Worm (Caenorhabditis elegans) whole organism, early embryonic: ENCODE data around the gene B0554.2.

Experiments
- ama-1 ChIP-seq: fragments of 150-350 bp; optimal IDR thresholded peaks from 2 replicates; lab custom pipeline; 2014
- ceh-13 ChIP-seq: fragments of 200-800 bp; sonication (Bioruptor generic); optimal IDR thresholded peaks from 2 replicates; lab custom pipeline; 2018; ENCODE audit warnings: mild to moderate bottlenecking, missing genetic modification characterization, missing compliant biosample characterization
- flt-1 ChIP-seq: fragments of 200-800 bp; sonication (Bioruptor generic); IDR thresholded peaks from 2 replicates; pipeline ENCODE4 v1.3.6; 2022; ENCODE audit warnings: missing genetic modification characterization, missing compliant biosample characterization
- hmbx-1 ChIP-seq: sonication (generic microtip); optimal IDR thresholded peaks from 2 replicates; lab custom pipeline; 2016; ENCODE audit warnings: mild to moderate bottlenecking, missing genetic modification characterization, missing compliant biosample characterization
- hmg-4 ChIP-seq: fragments of 200-800 bp; sonication (Bioruptor generic); optimal IDR thresholded peaks from 2 replicates; lab custom pipeline; 2018; ENCODE audit warnings: mild to moderate bottlenecking, missing genetic modification characterization, missing compliant biosample characterization
- hnd-1 ChIP-seq: sonication (generic microtip); optimal IDR thresholded peaks from 2 replicates; lab custom pipeline; 2016; ENCODE audit warnings: missing genetic modification characterization, missing compliant biosample characterization
- pes-1 ChIP-seq: fragments of 200-800 bp; sonication (Bioruptor generic); IDR thresholded peaks from 2 replicates; pipeline ENCODE4 v1.3.6; 2022; ENCODE audit warnings: missing genetic modification reagents, missing genetic modification characterization, missing compliant biosample characterization
- scrt-1 ChIP-seq: fragments of 200-800 bp; sonication (Bioruptor generic); IDR thresholded peaks from 2 replicates; pipeline ENCODE4 v1.3.6; 2022; ENCODE audit warnings: missing genetic modification characterization, missing compliant biosample characterization
- sea-1 ChIP-seq: fragments of 200-800 bp; sonication (Bioruptor generic); conservative IDR thresholded peaks from 2 replicates; pipeline ENCODE4 v1.3.6; 2022; ENCODE audit warnings: missing genetic modification characterization, missing compliant biosample characterization
- tbx-37 ChIP-seq: fragments of 200-800 bp; sonication (Bioruptor generic); conservative IDR thresholded peaks from 2 replicates; pipeline ENCODE4 v1.3.6; 2022; ENCODE audit warnings: missing genetic modification reagents, missing genetic modification characterization, missing compliant biosample characterization
- tra-4 ChIP-seq: sonication (generic microtip); optimal IDR thresholded peaks from 2 replicates; lab custom pipeline; 2017; ENCODE audit warnings: missing genetic modification characterization, missing compliant biosample characterization

ce11 chrV:385488-385887, 48.5 kb upstream of the B0554.2 start, which contains the start of gene lipl-5:
- no peak for TF ChIP-seq pes-1
- no peak for TF ChIP-seq ama-1 (lab: Kevin White, UChicago)
- TF ChIP-seq scrt-1 (GFP tag; lab: Robert Waterston, UW), result no peak
- TF ChIP-seq hmg-4, result no peak
- TF ChIP-seq ceh-13, result no peak
- no peak for TF ChIP-seq hnd-1 (tag; lab: Kevin White, UChicago)
- no peak for TF ChIP-seq hmbx-1 (tag; lab: Kevin White, UChicago)
- TF ChIP-seq tra-4 (tag; lab: Kevin White, UChicago), result no peak
- TF ChIP-seq sea-1 (GFP tag; lab: Robert Waterston, UW), result no peak
- TF ChIP-seq flt-1 (GFP tag; lab: Robert Waterston, UW), result no peak
- no peak for TF ChIP-seq tbx-37
